Fruit fly (Drosophila melanogaster): ENCODE results near the gene CG17572.

The CG17572 gene

DNA sequence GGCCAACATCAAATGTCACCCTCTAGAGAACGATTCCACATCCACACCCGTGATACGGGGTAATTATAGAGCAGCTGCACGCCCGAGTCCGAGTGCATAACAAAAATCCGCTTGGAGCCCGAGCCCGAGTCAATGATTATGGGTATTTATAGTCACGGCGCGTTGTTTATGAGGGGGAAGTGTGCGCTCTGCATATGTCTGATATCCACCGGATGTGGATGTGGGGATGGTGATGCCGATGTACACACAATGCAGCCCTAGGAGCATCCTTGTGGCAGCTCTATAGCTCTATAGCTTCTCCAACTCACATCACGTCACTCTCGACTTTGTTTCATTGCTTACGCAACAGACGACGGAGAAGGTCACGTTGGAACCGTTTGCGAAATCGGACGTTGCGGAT lies 36.5 kb downstream of the CG17572 start:
- TF ChIP-seq usp (GFP tag; optimal IDR thresholded peaks at IDR 0.05) (no peak), Dll (optimal IDR thresholded peaks at IDR 0.05) (no peak), psq (optimal IDR thresholded peaks at IDR 0.05) (no peak), EcR (GFP tag; optimal IDR thresholded peaks at IDR 0.05) (no peak), CG8478 (optimal IDR thresholded peaks at IDR 0.05) (no peak), pan (optimal IDR thresholded peaks at IDR 0.05) (no peak)

DNA sequence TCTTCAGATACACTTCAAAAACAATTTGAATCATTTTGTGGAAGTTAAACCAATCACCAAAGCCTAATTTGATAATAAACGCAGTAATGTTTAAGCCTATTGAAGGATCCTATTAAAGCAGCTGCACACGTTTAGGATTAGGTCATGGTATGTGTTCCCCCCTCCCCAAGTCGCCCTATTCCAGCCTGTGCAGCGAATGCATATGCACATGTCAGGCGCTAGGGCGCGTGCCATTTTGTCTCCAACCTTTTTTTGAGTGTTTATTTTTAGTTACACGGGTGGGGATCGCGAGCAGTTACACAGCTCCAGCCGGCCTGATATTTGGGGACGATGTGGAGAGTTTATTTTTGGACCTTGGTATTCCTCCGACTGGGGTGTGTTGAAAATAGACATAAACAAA lies 36.9 kb downstream of the CG17572 start:
- no peak for TF ChIP-seq usp (GFP tag; optimal IDR thresholded peaks at IDR 0.05)

DNA sequence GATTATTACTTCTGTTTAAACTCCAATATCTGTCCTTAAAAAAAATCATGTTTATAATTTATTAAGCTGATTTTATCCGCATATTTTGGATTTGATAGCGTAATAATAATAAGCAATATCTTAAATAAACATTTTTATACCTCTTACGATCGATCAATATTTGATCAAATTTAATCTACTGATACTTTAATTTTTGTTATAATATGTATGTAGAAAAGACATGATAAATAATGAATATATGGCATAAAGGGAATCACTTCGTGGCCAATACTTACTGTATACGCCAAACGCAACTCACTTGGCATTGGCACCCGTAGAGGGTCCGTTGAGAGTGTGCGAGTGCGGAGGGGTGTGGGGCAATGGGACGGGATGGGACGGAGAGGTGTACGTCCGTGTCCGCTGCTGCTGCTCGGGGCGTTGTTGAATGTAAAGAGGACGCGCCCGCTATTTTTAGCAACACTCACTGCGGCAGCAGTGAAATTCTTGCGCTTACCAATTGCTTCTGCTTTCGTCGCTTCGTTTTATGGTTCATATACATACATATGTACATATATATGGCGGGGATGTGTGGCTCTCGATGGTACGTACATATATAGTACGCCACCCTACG lies 37.7 kb downstream of the CG17572 start:
- TF ChIP-seq psq (optimal IDR thresholded peaks at IDR 0.05), result no peak
- TF ChIP-seq EcR (GFP tag; optimal IDR thresholded peaks at IDR 0.05), result no peak
- no peak for TF ChIP-seq pan (optimal IDR thresholded peaks at IDR 0.05)
- no peak for TF ChIP-seq Dll (optimal IDR thresholded peaks at IDR 0.05)
- no peak for TF ChIP-seq CG8478 (optimal IDR thresholded peaks at IDR 0.05)
- TF ChIP-seq usp (GFP tag; optimal IDR thresholded peaks at IDR 0.05), result no peak

DNA sequence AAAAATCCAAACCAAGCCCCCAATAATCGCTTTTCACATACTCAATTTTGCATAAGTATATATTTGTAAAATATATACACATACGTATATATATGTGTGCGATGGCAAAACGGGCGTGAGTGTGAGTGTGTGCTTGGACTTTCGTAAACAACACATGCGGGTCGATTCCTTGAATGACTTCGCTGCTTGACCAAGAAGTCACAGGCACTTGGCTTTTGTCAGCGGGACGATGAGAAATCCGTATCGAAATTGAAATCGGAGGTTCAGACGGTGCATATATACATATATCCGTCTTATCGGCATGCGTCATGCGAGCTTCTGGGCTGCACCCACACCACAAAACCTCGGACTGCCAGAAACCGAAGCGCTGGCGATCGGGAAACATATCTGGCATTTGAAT lies 38.9 kb downstream of the CG17572 start:
- TF ChIP-seq EcR (GFP tag; optimal IDR thresholded peaks at IDR 0.05) (no peak), Dll (optimal IDR thresholded peaks at IDR 0.05) (no peak), usp (GFP tag; optimal IDR thresholded peaks at IDR 0.05) (no peak), pan (optimal IDR thresholded peaks at IDR 0.05) (no peak), psq (optimal IDR thresholded peaks at IDR 0.05) (no peak), CG8478 (optimal IDR thresholded peaks at IDR 0.05) (no peak)

DNA sequence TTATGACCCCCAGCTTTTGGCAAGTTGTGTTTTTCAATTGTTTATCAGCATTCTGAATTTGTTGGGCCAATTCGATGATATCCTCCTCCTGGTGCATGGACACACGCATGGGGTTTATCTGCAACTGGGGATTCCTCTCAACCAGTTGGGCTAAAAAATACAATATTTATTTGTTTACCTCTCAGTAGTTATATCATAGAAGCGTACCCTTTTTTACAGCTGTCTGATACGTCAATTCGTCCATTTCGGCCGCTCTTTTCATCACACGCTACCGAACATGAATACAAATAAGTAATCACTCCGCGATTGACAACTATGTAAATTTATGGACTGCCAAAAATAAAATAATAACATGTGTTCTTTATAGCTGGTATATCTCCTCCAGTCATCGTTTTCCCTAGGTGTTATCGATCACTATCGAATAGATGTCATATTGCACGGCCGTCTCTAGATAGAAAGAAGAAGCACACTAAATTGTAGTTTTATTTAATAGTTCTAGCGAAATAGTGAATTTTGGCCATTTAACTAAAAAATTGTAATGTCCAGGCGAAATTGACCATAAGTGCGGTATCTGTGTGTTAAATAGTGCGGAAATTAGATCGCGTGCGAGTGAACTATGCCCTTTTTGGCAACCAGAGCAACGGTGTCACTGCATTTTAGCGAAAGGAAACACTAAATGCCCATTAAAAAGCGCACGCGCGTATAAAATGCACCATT lies 39.6 kb downstream of the CG17572 start, which contains the start of the genes mib2 and CG31800:
TSS of gene mib2 (plus strand) at position 232 of the 717 bp plus-strand sequence.
TSS of gene CG31800 (minus strand) at position 364 of the 717 bp plus-strand sequence.
- no peak for TF ChIP-seq usp (GFP tag; optimal IDR thresholded peaks at IDR 0.05)
- TF ChIP-seq Dll (optimal IDR thresholded peaks at IDR 0.05), result no peak
- TF ChIP-seq pan (optimal IDR thresholded peaks at IDR 0.05), result no peak
- no peak for TF ChIP-seq EcR (GFP tag; optimal IDR thresholded peaks at IDR 0.05)
- TF ChIP-seq psq (optimal IDR thresholded peaks at IDR 0.05), result no peak
- TF ChIP-seq CG8478 (optimal IDR thresholded peaks at IDR 0.05), result no peak

DNA sequence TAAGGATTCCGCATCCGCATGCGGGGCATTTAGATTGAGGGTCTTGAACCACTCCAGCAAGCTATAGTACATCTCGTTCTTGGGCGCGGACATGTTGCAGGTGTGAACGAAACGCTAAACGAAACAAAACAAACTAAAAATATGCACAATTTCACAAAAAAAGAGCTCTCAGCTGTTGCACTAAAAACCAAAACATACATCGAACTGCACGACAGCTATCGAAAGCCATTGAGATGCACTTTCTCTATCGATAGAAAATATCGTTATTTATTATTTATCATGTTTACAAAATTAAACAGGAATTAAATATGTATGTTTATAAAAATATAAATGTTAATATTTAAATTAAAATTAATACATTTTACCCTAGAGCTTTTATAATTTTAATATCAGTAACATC lies 40.7 kb downstream of the CG17572 start, which contains the start of gene hook:
TSS of gene hook (minus strand) at position 211 of the 400 bp plus-strand sequence.
- TF ChIP-seq pan (optimal IDR thresholded peaks at IDR 0.05), result no peak
- no peak for TF ChIP-seq usp (GFP tag; optimal IDR thresholded peaks at IDR 0.05)
- no peak for TF ChIP-seq psq (optimal IDR thresholded peaks at IDR 0.05)
- no peak for TF ChIP-seq CG8478 (optimal IDR thresholded peaks at IDR 0.05)
- TF ChIP-seq EcR (GFP tag; optimal IDR thresholded peaks at IDR 0.05), result no peak
- TF ChIP-seq Dll (optimal IDR thresholded peaks at IDR 0.05), result no peak

DNA sequence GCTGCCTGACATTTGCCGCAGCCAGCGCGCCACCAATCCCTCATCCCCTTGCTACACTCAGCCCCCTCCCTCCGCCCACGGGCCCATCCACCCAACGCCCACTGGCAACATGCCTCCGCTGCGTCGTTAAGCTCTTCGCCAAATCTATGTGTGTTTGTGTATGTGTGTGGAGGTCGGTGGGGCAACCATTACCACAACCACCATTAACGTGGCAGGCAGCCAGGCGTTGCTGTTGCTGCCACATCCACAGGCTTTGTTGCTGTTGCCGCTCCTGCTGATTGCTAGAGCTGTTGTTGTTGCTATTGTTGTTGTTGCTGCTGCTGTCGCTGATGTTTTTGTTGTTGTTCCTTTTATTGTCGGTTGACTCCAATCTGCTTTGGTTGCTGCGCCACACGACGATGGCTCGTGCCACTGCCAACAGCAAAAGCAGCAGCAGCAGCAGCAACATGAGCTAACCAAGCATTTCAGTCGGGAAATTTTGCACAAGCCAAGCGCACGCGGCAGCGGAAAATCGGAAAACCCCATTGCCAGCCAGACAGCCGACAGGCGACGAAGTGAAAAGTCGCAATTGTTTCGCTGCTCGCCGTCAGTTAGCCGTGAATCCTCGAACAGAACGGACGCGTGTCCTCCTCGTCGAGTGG lies 46.6 kb downstream of the CG17572 start, which contains the start of gene Sidpn:
TSS of gene Sidpn (plus strand) at position 465 of the 641 bp plus-strand sequence.
- TF ChIP-seq usp (GFP tag; optimal IDR thresholded peaks at IDR 0.05), result no peak
- TF ChIP-seq Dll (optimal IDR thresholded peaks at IDR 0.05), result no peak
- no peak for TF ChIP-seq pan (optimal IDR thresholded peaks at IDR 0.05)
- TF ChIP-seq psq (optimal IDR thresholded peaks at IDR 0.05), result no peak
- TF ChIP-seq EcR (GFP tag; optimal IDR thresholded peaks at IDR 0.05), result no peak
- TF ChIP-seq CG8478 (optimal IDR thresholded peaks at IDR 0.05), result no peak

DNA sequence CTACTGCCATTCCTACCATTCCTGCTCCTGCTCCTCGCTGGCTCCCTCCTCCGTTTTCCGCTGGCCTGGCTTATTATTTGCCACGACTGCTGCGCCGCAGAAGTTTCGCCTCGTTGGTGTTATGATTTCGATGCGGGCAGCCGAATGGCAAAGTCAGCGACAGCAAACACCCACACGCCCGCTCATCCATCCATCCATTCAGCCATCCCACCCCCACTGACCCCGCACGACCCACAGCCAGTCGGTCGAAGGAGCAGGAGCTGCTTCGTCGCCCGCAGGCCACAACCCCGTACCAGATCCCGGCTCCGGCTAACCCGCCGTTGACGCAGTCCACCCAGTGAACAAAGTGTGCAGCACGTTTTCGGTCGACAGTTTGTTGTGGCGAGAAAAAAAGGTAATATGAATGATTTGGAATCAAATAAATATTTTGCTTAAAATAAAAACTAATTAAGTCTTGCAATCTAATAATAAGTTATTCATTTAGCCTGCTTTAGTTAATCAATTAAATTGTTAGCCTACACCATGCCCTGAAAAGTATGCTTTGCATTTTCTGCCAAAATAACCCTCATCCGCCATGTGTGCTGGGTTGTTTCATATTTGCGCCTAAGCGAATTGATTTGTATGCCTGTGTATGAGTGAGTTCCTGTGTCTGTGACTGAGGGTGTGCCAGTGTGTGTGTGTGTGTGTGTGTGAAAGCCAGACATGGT lies 47.3 kb downstream of the CG17572 start:
- TF ChIP-seq psq (optimal IDR thresholded peaks at IDR 0.05) (no peak), EcR (GFP tag; optimal IDR thresholded peaks at IDR 0.05) (no peak), CG8478 (optimal IDR thresholded peaks at IDR 0.05) (no peak), Dll (optimal IDR thresholded peaks at IDR 0.05) (no peak), pan (optimal IDR thresholded peaks at IDR 0.05) (no peak), usp (GFP tag; optimal IDR thresholded peaks at IDR 0.05) (no peak)

DNA sequence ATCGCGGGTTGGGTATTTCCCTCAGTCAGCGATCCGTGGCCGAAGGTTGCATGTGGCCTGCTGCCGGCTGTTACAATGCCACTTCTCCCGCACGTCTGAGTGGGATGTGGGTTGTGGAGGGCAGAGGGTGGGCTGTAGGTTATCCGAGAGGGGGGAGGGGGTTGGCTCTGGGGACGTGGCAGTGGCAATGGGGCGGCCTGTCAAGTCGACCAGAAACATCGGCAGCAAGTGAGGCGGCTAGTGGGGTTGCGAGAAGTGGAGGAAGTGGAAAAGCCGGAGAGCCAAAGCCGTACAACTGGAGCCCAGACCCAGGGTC lies 49.2 kb downstream of the CG17572 start:
- no peak for TF ChIP-seq Dll (optimal IDR thresholded peaks at IDR 0.05)
- TF ChIP-seq psq (optimal IDR thresholded peaks at IDR 0.05), result no peak
- no peak for TF ChIP-seq CG8478 (optimal IDR thresholded peaks at IDR 0.05)
- no peak for TF ChIP-seq usp (GFP tag; optimal IDR thresholded peaks at IDR 0.05)
- no peak for TF ChIP-seq EcR (GFP tag; optimal IDR thresholded peaks at IDR 0.05)
- TF ChIP-seq pan (optimal IDR thresholded peaks at IDR 0.05), result no peak

DNA sequence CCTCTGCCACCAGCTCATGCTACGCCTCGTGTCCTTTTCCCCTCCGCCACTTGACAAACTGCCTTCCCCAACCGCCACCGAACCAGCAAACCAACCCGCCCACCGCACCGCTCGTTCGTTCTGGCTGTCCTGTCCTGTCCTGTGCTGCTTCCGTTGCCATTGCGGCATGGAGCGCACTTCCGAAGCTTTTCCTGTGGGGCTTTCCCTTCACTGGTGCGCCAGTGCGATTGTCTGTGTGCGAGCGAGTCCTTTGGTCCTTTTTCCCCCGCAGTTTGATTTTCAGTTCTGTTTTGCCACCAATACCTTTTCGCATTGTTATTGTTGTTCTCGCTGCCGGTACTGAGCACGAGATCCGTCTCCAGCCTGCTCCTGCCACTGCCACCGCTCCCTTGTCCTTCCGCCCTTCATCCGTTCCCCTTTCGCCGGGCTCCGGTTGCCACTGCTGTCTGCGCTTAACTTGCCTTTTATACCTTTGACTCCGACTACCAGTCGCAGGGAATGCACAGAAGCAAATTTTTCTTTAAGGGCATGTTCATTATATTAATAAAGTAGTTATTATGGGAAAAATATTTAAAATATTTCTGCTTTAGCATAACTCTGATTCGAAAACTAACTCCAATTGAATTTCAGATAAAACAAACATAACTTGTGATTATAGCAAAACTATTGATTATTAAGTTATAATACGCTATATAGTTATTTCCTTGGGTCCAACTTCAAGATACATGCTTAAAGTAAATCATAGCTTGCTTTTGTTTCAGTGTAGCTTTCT lies 49.8 kb downstream of the CG17572 start:
- no peak for TF ChIP-seq EcR (GFP tag; optimal IDR thresholded peaks at IDR 0.05)
- TF ChIP-seq Dll (optimal IDR thresholded peaks at IDR 0.05), result no peak
- TF ChIP-seq usp (GFP tag; optimal IDR thresholded peaks at IDR 0.05), result no peak
- TF ChIP-seq pan (optimal IDR thresholded peaks at IDR 0.05), result no peak
- TF ChIP-seq CG8478 (optimal IDR thresholded peaks at IDR 0.05), result no peak
- no peak for TF ChIP-seq psq (optimal IDR thresholded peaks at IDR 0.05)

DNA sequence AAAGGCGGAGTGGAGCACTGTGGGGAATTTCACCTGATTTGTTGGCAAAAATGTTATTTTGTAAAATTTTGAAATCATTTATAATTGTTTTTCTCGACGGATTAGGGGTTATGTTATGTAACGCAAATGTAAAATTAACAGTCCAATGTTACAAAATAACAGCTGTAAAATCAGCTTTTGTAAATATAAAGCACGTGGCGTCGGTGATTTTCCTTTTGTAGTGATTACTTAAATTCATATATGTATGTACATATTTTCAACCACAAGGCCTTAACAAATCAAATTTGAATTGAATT lies 51.8 kb downstream of the CG17572 start, which contains the start of gene CG15172:
TSS of gene CG15172 (plus strand) at position 197 of the 296 bp plus-strand sequence.
- TF ChIP-seq CG8478 (optimal IDR thresholded peaks at IDR 0.05), result no peak
- no peak for TF ChIP-seq psq (optimal IDR thresholded peaks at IDR 0.05)
- TF ChIP-seq EcR (GFP tag; optimal IDR thresholded peaks at IDR 0.05), result no peak
- TF ChIP-seq Dll (optimal IDR thresholded peaks at IDR 0.05), result no peak
- no peak for TF ChIP-seq pan (optimal IDR thresholded peaks at IDR 0.05)
- TF ChIP-seq usp (GFP tag; optimal IDR thresholded peaks at IDR 0.05), result no peak
